Worm (Caenorhabditis elegans): Measurements from ENCODE around the gene T03E6.9.

DNA sequence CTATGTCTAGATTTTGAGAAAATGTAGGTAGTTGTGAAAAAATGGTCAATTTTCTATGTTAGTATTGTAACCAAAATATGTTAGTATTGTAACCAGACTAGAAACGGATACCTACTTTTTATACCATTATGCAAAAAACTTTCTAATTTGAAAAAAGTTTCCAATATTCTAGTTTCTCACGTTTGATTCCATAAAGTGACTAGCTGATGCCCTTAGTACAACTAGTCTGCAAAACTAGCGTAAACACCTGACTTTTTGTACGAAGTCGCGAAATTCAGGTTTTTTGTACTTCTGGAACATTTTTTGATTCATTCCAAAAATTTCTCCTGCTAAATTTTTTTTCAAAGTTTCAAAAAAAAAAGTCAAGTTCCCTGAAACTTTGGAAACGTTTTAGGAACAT is 32.5 kb downstream of the T03E6.9 start:
- TF ChIP-seq ets-7 (tag; optimal IDR thresholded peaks at IDR 0.05) (no peak), ceh-13 (GFP tag; optimal IDR thresholded peaks at IDR 0.05) (no peak), ama-1 (optimal IDR thresholded peaks at IDR 0.05) (no peak), aly-1 (tag; optimal IDR thresholded peaks at IDR 0.05) (no peak), pes-1 (GFP tag; IDR thresholded peaks at IDR 0.05) (no peak), flt-1 (GFP tag; IDR thresholded peaks at IDR 0.05) (no peak), ceh-36 (tag; optimal IDR thresholded peaks at IDR 0.05) (no peak), sea-1 (GFP tag; conservative IDR thresholded peaks at IDR 0.05) (no peak), tbx-11 (GFP tag; IDR thresholded peaks at IDR 0.05) (no peak)
